Fruit fly (Drosophila melanogaster) whole organism, embryonic: Measurements from ENCODE around the gene CG6695.
A peak's percentile ranks its signal among the peaks of the same experiment; 100 is the strongest.

Experiments used
- BtbVII ChIP-seq: fragments of 200-800 bp; sonication (Bioruptor generic); optimal IDR thresholded peaks from 3 replicates; lab custom pipeline; 2017; ENCODE audit warnings: missing biosample characterization, mild to moderate bottlenecking, missing genetic modification characterization
- CG10267 ChIP-seq: fragments of 200-800 bp; sonication (Bioruptor generic); optimal IDR thresholded peaks from 2 replicates; lab custom pipeline; 2018; ENCODE audit warnings: missing biosample characterization, mild to moderate bottlenecking, missing genetic modification characterization, moderate library complexity
- CG10274 ChIP-seq: fragments of 200-800 bp; sonication (Bioruptor generic); optimal IDR thresholded peaks from 3 replicates; lab custom pipeline; 2017; ENCODE audit warnings: missing biosample characterization, mild to moderate bottlenecking, missing genetic modification characterization
- CG10431 ChIP-seq: fragments of 200-800 bp; sonication (Bioruptor generic); optimal IDR thresholded peaks from 3 replicates; lab custom pipeline; 2018; ENCODE audit warnings: missing biosample characterization, mild to moderate bottlenecking, missing genetic modification characterization
- CG12071 ChIP-seq: fragments of 200-800 bp; sonication (Bioruptor generic); optimal IDR thresholded peaks from 3 replicates; lab custom pipeline; 2018; ENCODE audit warnings: missing biosample characterization, mild to moderate bottlenecking, missing genetic modification characterization
- CG12155 ChIP-seq: fragments of 200-800 bp; sonication (Bioruptor generic); optimal IDR thresholded peaks from 3 replicates; lab custom pipeline; 2016; ENCODE audit warnings: missing biosample characterization, missing genetic modification characterization
- CG12219 ChIP-seq: fragments of 200-800 bp; sonication (Bioruptor generic); optimal IDR thresholded peaks from 3 replicates; lab custom pipeline; 2018; ENCODE audit warnings: missing biosample characterization, mild to moderate bottlenecking, missing genetic modification characterization
- CG13287 ChIP-seq: fragments of 200-800 bp; sonication (Bioruptor generic); IDR thresholded peaks from 2 replicates; pipeline ENCODE4 v1.3.6; 2022; ENCODE audit warnings: missing biosample characterization, missing genetic modification characterization; ENCODE audit not compliant: partially characterized antibody
- CG13894 ChIP-seq: fragments of 200-800 bp; sonication (Bioruptor generic); optimal IDR thresholded peaks from 3 replicates; lab custom pipeline; 2018; ENCODE audit warnings: missing biosample characterization, mild to moderate bottlenecking, missing genetic modification characterization, moderate library complexity
- CG1602 ChIP-seq: fragments of 200-800 bp; sonication (Bioruptor generic); optimal IDR thresholded peaks from 3 replicates; lab custom pipeline; 2016; ENCODE audit warnings: missing biosample characterization, missing genetic modification characterization
- CG16863 ChIP-seq: fragments of 200-800 bp; sonication (Bioruptor generic); optimal IDR thresholded peaks from 3 replicates; lab custom pipeline; 2016; ENCODE audit warnings: missing biosample characterization, missing genetic modification characterization
- CG17385 ChIP-seq: fragments of 200-800 bp; sonication (Bioruptor generic); optimal IDR thresholded peaks from 3 replicates; lab custom pipeline; 2018; ENCODE audit warnings: missing biosample characterization, mild to moderate bottlenecking, missing genetic modification characterization
- CG17829 ChIP-seq: fragments of 200-800 bp; optimal IDR thresholded peaks from 2 replicates; lab custom pipeline; 2019; ENCODE audit warnings: missing biosample characterization, mild to moderate bottlenecking, missing genetic modification characterization, moderate library complexity
- CG18011 ChIP-seq: fragments of 200-800 bp; sonication (Bioruptor generic); optimal IDR thresholded peaks from 2 replicates; lab custom pipeline; 2017; ENCODE audit warnings: missing biosample characterization, missing genetic modification characterization, mild to moderate bottlenecking, moderate library complexity, missing genotype
- CG2120 ChIP-seq: fragments of 200-800 bp; sonication (Bioruptor generic); optimal IDR thresholded peaks from 3 replicates; lab custom pipeline; 2016; ENCODE audit warnings: missing biosample characterization, missing genetic modification characterization
- CG2678 ChIP-seq: fragments of 200-800 bp; sonication (Bioruptor generic); optimal IDR thresholded peaks from 3 replicates; lab custom pipeline; 2019; ENCODE audit warnings: missing biosample characterization, mild to moderate bottlenecking, missing genetic modification characterization, moderate library complexity
- CG3163 ChIP-seq: fragments of 200-800 bp; sonication (Bioruptor generic); optimal IDR thresholded peaks from 3 replicates; lab custom pipeline; 2016; ENCODE audit warnings: missing biosample characterization, missing genetic modification characterization
- CG3726 ChIP-seq: fragments of 200-800 bp; sonication (Bioruptor generic); IDR thresholded peaks from 3 replicates; pipeline ENCODE4, ENCODE4 v1.3.6; 2022; ENCODE audit warnings: missing biosample characterization, missing genetic modification characterization
- CG5245 ChIP-seq: fragments of 200-800 bp; sonication (Bioruptor generic); optimal IDR thresholded peaks from 3 replicates; lab custom pipeline; 2016; ENCODE audit warnings: missing biosample characterization, missing genetic modification characterization
- CG9215 ChIP-seq: fragments of 200-800 bp; sonication (Bioruptor generic); IDR thresholded peaks from 2 replicates; pipeline ENCODE4 v1.3.6; 2022; ENCODE audit warnings: missing biosample characterization, missing genetic modification characterization
- CHES-1-like ChIP-seq: fragments of 200-800 bp; sonication (Bioruptor generic); optimal IDR thresholded peaks from 2 replicates; lab custom pipeline; 2016; ENCODE audit warnings: missing biosample characterization, missing genetic modification characterization
- CrebB ChIP-seq: fragments of 200-800 bp; sonication (Bioruptor generic); optimal IDR thresholded peaks from 3 replicates; lab custom pipeline; 2018; ENCODE audit warnings: missing biosample characterization, mild to moderate bottlenecking, missing genetic modification characterization
- Dek ChIP-seq: fragments of 200-800 bp; sonication (Bioruptor generic); optimal IDR thresholded peaks from 3 replicates; lab custom pipeline; 2019; ENCODE audit warnings: missing biosample characterization, mild to moderate bottlenecking, missing genetic modification characterization, moderate library complexity
- Jarid2 ChIP-seq: fragments of 200-800 bp; sonication (Bioruptor generic); optimal IDR thresholded peaks from 3 replicates; lab custom pipeline; 2017; ENCODE audit warnings: mild to moderate bottlenecking, missing biosample characterization, missing genetic modification reagents, missing genetic modification characterization
- Mad ChIP-seq: fragments of 200-800 bp; sonication (Bioruptor generic); optimal IDR thresholded peaks from 2 replicates; lab custom pipeline; 2016; ENCODE audit warnings: missing biosample characterization, missing genetic modification characterization
- Vsx1 ChIP-seq: fragments of 200-800 bp; sonication (Bioruptor generic); optimal IDR thresholded peaks from 2 replicates; lab custom pipeline; 2017; ENCODE audit warnings: missing biosample characterization, mild to moderate bottlenecking, missing genetic modification characterization, missing genetic modification reagents
- ara ChIP-seq: fragments of 200-800 bp; sonication (Bioruptor generic); IDR thresholded peaks from 2 replicates; pipeline ENCODE4 v1.3.6; 2022; ENCODE audit warnings: missing biosample characterization, missing genetic modification characterization
- ato ChIP-seq: fragments of 200-800 bp; sonication (Bioruptor generic); IDR thresholded peaks from 2 replicates; pipeline ENCODE4 v1.3.6; 2022; ENCODE audit warnings: missing biosample characterization, missing genetic modification characterization; ENCODE audit not compliant: partially characterized antibody
- croc ChIP-seq: fragments of 200-800 bp; sonication (Bioruptor generic); conservative IDR thresholded peaks from 3 replicates; pipeline ENCODE4 v1.3.6; 2022; ENCODE audit warnings: missing biosample characterization, missing genetic modification characterization
- crp ChIP-seq, 2 experiments: fragments of 200-800 bp; sonication (Bioruptor generic); optimal IDR thresholded peaks; 2 replicates in 1 of 2; 3 replicates in 1 of 2; lab custom pipeline; 2017; ENCODE audit warnings: missing biosample characterization in 2 of 2, missing genetic modification characterization in 2 of 2, mild to moderate bottlenecking in 1 of 2, moderate library complexity in 1 of 2
- dati ChIP-seq: fragments of 200-800 bp; sonication (Bioruptor generic); IDR thresholded peaks from 2 replicates; pipeline ENCODE4 v1.3.6; 2022; ENCODE audit warnings: missing biosample characterization, missing genetic modification characterization
- disco-r ChIP-seq: fragments of 200-800 bp; sonication (Bioruptor generic); optimal IDR thresholded peaks from 2 replicates; lab custom pipeline; 2016; ENCODE audit warnings: missing biosample characterization, missing genetic modification characterization
- dmrt99B ChIP-seq: fragments of 200-800 bp; sonication (Bioruptor generic); optimal IDR thresholded peaks from 2 replicates; lab custom pipeline; 2018; ENCODE audit warnings: missing biosample characterization, mild to moderate bottlenecking, missing genetic modification characterization, moderate library complexity
- fd3F ChIP-seq: fragments of 200-800 bp; sonication (Bioruptor generic); optimal IDR thresholded peaks from 2 replicates; lab custom pipeline; 2018; ENCODE audit warnings: missing biosample characterization, mild to moderate bottlenecking, missing genetic modification characterization, moderate library complexity
- jigr1 ChIP-seq: fragments of 200-800 bp; sonication (Bioruptor generic); IDR thresholded peaks from 3 replicates; pipeline ENCODE4 v1.3.6; 2022; ENCODE audit warnings: missing biosample characterization, missing genetic modification characterization
- lola ChIP-seq, 3 experiments: fragments of >200 bp in 2 of 3; fragments of 200-800 bp in 1 of 3; sonication (Bioruptor generic) in 1 of 3; optimal IDR thresholded peaks; 2 replicates each; lab custom pipeline; 2017 to 2019; ENCODE audit warnings: missing biosample characterization in 3 of 3, missing genetic modification characterization in 3 of 3, mild to moderate bottlenecking in 1 of 3, moderate library complexity in 1 of 3
- maf-S ChIP-seq: fragments of 200-800 bp; sonication (Bioruptor generic); optimal IDR thresholded peaks from 2 replicates; lab custom pipeline; 2016; ENCODE audit warnings: missing biosample characterization, missing genetic modification characterization
- nerfin-2 ChIP-seq: fragments of 200-800 bp; sonication (Bioruptor generic); IDR thresholded peaks from 2 replicates; pipeline ENCODE4 v1.3.6; 2022; ENCODE audit warnings: missing biosample characterization, missing genetic modification characterization; ENCODE audit not compliant: partially characterized antibody
- odd ChIP-seq: fragments of 200-800 bp; sonication (Bioruptor generic); optimal IDR thresholded peaks from 2 replicates; lab custom pipeline; 2017; ENCODE audit warnings: missing biosample characterization, mild to moderate bottlenecking, missing genetic modification characterization
- onecut ChIP-seq: fragments of 200-800 bp; sonication (Bioruptor generic); IDR thresholded peaks from 2 replicates; pipeline ENCODE4 v1.3.6; 2022; ENCODE audit warnings: missing biosample characterization, missing genetic modification characterization
- org-1 ChIP-seq: fragments of 200-800 bp; sonication (Bioruptor generic); optimal IDR thresholded peaks from 2 replicates; lab custom pipeline; 2017; ENCODE audit warnings: missing biosample characterization, missing genetic modification characterization
- pb ChIP-seq: fragments of 200-800 bp; sonication (Bioruptor generic); optimal IDR thresholded peaks from 3 replicates; lab custom pipeline; 2016; ENCODE audit warnings: missing biosample characterization, missing genetic modification characterization
- pho ChIP-seq: fragments of 200-800 bp; sonication (Bioruptor generic); optimal IDR thresholded peaks from 2 replicates; lab custom pipeline; 2016; ENCODE audit warnings: missing biosample characterization, missing genetic modification characterization
- pnt ChIP-seq: fragments of 200-800 bp; sonication (Bioruptor generic); optimal IDR thresholded peaks from 3 replicates; lab custom pipeline; 2016; ENCODE audit warnings: missing biosample characterization, missing genetic modification characterization
- ssp ChIP-seq: fragments of 200-800 bp; sonication (Bioruptor generic); IDR thresholded peaks from 2 replicates; pipeline ENCODE4 v1.3.6; 2022; ENCODE audit warnings: missing biosample characterization, missing genetic modification characterization
- tin ChIP-seq: fragments of 200-800 bp; sonication (Bioruptor generic); optimal IDR thresholded peaks from 3 replicates; lab custom pipeline; 2016; ENCODE audit warnings: missing biosample characterization, missing genetic modification characterization
- trem ChIP-seq: fragments of 200-800 bp; optimal IDR thresholded peaks from 3 replicates; lab custom pipeline; 2019; ENCODE audit warnings: missing biosample characterization, mild to moderate bottlenecking, missing genetic modification characterization, moderate library complexity
- trh ChIP-seq: fragments of 200-800 bp; sonication (Bioruptor generic); optimal IDR thresholded peaks from 2 replicates; lab custom pipeline; 2016; ENCODE audit warnings: missing biosample characterization, missing genetic modification characterization
- tx ChIP-seq: fragments of 200-800 bp; sonication (Bioruptor generic); optimal IDR thresholded peaks from 2 replicates; lab custom pipeline; 2016; ENCODE audit warnings: missing biosample characterization, missing genetic modification characterization
- vnd ChIP-seq: fragments of 200-800 bp; sonication (Bioruptor generic); IDR thresholded peaks from 3 replicates; pipeline ENCODE4 v1.3.6; 2022; ENCODE audit warnings: missing biosample characterization, missing genetic modification characterization; ENCODE audit not compliant: partially characterized antibody

CG6695 gene

dm6 chr3R:24661679-24662411 lies 6.9 kb downstream of the CG6695 start, which contains the start of gene Ppox (continued):
- no peak for TF ChIP-seq CG10431 (GFP tag; lab: Kevin White, UChicago)
- TF ChIP-seq CG13894 (tag; lab: Kevin White, UChicago), result no peak
- no peak for TF ChIP-seq CG12155 (GFP tag; lab: Kevin White, UChicago)
- no peak for TF ChIP-seq dati (GFP tag; lab: Robert Waterston, UW)
- TF ChIP-seq CG2120 (GFP tag; lab: Kevin White, UChicago), result no peak
- no peak for TF ChIP-seq ara (GFP tag; lab: Robert Waterston, UW)
- no peak for TF ChIP-seq croc (GFP tag; lab: Robert Waterston, UW)
- no peak for TF ChIP-seq CG10267 (tag; lab: Kevin White, UChicago)
- no peak for TF ChIP-seq CG5245 (GFP tag; lab: Kevin White, UChicago)
- no peak for TF ChIP-seq tin (GFP tag; lab: Kevin White, UChicago)
- no peak for TF ChIP-seq CG17385 (GFP tag; lab: Kevin White, UChicago)
- TF ChIP-seq onecut (GFP tag; lab: Robert Waterston, UW), result no peak
- TF ChIP-seq CHES-1-like, result no peak
- TF ChIP-seq trem (tag; lab: Kevin White, UChicago), result no peak
- no peak for TF ChIP-seq disco-r (GFP tag; lab: Kevin White, UChicago)
- TF ChIP-seq CG12219 (GFP tag; lab: Kevin White, UChicago), result no peak
- TF ChIP-seq tx (GFP tag; lab: Kevin White, UChicago), result no peak
- TF ChIP-seq CG9215 (GFP tag; lab: Robert Waterston, UW), result no peak
- TF ChIP-seq lola (GFP tag; optimal IDR thresholded peaks at IDR 0.05; lab: Kevin White, UChicago), result no peak
- no peak for TF ChIP-seq CG17829 (tag; lab: Kevin White, UChicago)
- TF ChIP-seq CG3163 (GFP tag; lab: Kevin White, UChicago), result no peak
- TF ChIP-seq CG12071 (GFP tag; lab: Kevin White, UChicago), result no peak
- TF ChIP-seq pho (GFP tag; lab: Kevin White, UChicago), result no peak
- no peak for TF ChIP-seq maf-S (GFP tag; lab: Kevin White, UChicago)
- no peak for TF ChIP-seq CG16863
- TF ChIP-seq BtbVII (GFP tag; lab: Kevin White, UChicago), result no peak
- TF ChIP-seq crp (GFP tag; optimal IDR thresholded peaks at IDR 0.05; lab: Kevin White, UChicago), result peak in 1 of 2 experiments; percentile 55
- no peak for TF ChIP-seq fd3F (GFP tag; lab: Kevin White, UChicago)
- TF ChIP-seq dmrt99B (tag; lab: Kevin White, UChicago), result no peak
- no peak for TF ChIP-seq CG2678 (tag; lab: Kevin White, UChicago)
- no peak for TF ChIP-seq CrebB (tag; lab: Kevin White, UChicago)
- peak; percentile 91 for TF ChIP-seq vnd (GFP tag; lab: Robert Waterston, UW)
- TF ChIP-seq Jarid2 (GFP tag; lab: Kevin White, UChicago), result no peak
- no peak for TF ChIP-seq CG18011
- no peak for TF ChIP-seq ssp (GFP tag; lab: Robert Waterston, UW)
- TF ChIP-seq ato (GFP tag; lab: Robert Waterston, UW), result peak; percentile 66
- TF ChIP-seq CG10274 (GFP tag; lab: Kevin White, UChicago), result no peak
- peak; percentile 98 for TF ChIP-seq CG13287 (GFP tag; lab: Robert Waterston, UW)
- TF ChIP-seq CG1602, result no peak
- no peak for TF ChIP-seq Vsx1 (GFP tag; lab: Kevin White, UChicago)
- TF ChIP-seq CG3726, result no peak
- TF ChIP-seq odd (GFP tag; lab: Kevin White, UChicago), result no peak
- peak; percentile 92 for TF ChIP-seq nerfin-2 (GFP tag; lab: Robert Waterston, UW)
- TF ChIP-seq org-1 (GFP tag; lab: Kevin White, UChicago), result no peak
- peak; percentile 14 for TF ChIP-seq Dek
- no peak for TF ChIP-seq Mad (GFP tag; lab: Kevin White, UChicago)
- no peak for TF ChIP-seq pb
- no peak for TF ChIP-seq pnt (GFP tag; lab: Kevin White, UChicago)
- no peak for TF ChIP-seq jigr1 (GFP tag; lab: Robert Waterston, UW)
- no peak for TF ChIP-seq trh (GFP tag; lab: Kevin White, UChicago)
